Fruit fly (Drosophila melanogaster) S2 (cell line): Measurements from ENCODE around the gene Gr77a.

Experiments used
- CG8478 ChIP-seq: fragments of >200 bp; optimal IDR thresholded peaks from 2 replicates; lab custom pipeline; 2018
- CTCF ChIP-seq, 2 experiments: fragments of >200 bp; optimal IDR thresholded peaks; 2 replicates each; lab custom pipeline; 2018

The Gr77a gene

dm6 chr3L:20713800-20714199 is 25.4 kb downstream of the Gr77a start, which contains the start of gene CG34260:
TSS of gene CG34260 (plus strand) at chr3L:20714100.
- TF ChIP-seq CG8478 (lab: Kevin White, UChicago) (no peak), CTCF (optimal IDR thresholded peaks at IDR 0.05; lab: Kevin White, UChicago) (no peak)

dm6 chr3L:20711397-20711796 is 27.8 kb downstream of the Gr77a start:
- TF ChIP-seq CG8478 (lab: Kevin White, UChicago) (no peak), CTCF (optimal IDR thresholded peaks at IDR 0.05; lab: Kevin White, UChicago) (peak; percentile 84 to 95)

- TF ChIP-seq CTCF (optimal IDR thresholded peaks at IDR 0.05; lab: Kevin White, UChicago) = no peak
- no peak for TF ChIP-seq CG8478 (lab: Kevin White, UChicago)
Observed at dm6 chr3L:20710475-20711177, 28.6 kb downstream of the Gr77a start.

dm6 chr3L:20707217-20707616 is 32.0 kb downstream of the Gr77a start:
- TF ChIP-seq CTCF (optimal IDR thresholded peaks at IDR 0.05; lab: Kevin White, UChicago) (no peak), CG8478 (lab: Kevin White, UChicago) (no peak)

dm6 chr3L:20700660-20701059 is 38.6 kb downstream of the Gr77a start:
- no peak for TF ChIP-seq CTCF (optimal IDR thresholded peaks at IDR 0.05; lab: Kevin White, UChicago)
- no peak for TF ChIP-seq CG8478 (lab: Kevin White, UChicago)

dm6 chr3L:20697166-20697791 is 42.0 kb downstream of the Gr77a start:
- no peak for TF ChIP-seq CTCF (optimal IDR thresholded peaks at IDR 0.05; lab: Kevin White, UChicago)
- no peak for TF ChIP-seq CG8478 (lab: Kevin White, UChicago)

dm6 chr3L:20696494-20696893 is 42.7 kb downstream of the Gr77a start:
- TF ChIP-seq CTCF (optimal IDR thresholded peaks at IDR 0.05; lab: Kevin White, UChicago) (no peak), CG8478 (lab: Kevin White, UChicago) (no peak)

- no peak for TF ChIP-seq CTCF (optimal IDR thresholded peaks at IDR 0.05; lab: Kevin White, UChicago)
- TF ChIP-seq CG8478 (lab: Kevin White, UChicago) = no peak
Observed at dm6 chr3L:20695328-20695822, 43.9 kb downstream of the Gr77a start, which contains the start of gene kni. TSS of gene kni (minus strand) at chr3L:20695378.

- TF ChIP-seq CG8478 (lab: Kevin White, UChicago) = no peak
- TF ChIP-seq CTCF (optimal IDR thresholded peaks at IDR 0.05; lab: Kevin White, UChicago) = no peak
Observed at dm6 chr3L:20694584-20694983, 44.6 kb downstream of the Gr77a start.

dm6 chr3L:20692516-20692915 is 46.7 kb downstream of the Gr77a start:
- peak in 1 of 2 experiments; percentile 17 for TF ChIP-seq CTCF (optimal IDR thresholded peaks at IDR 0.05; lab: Kevin White, UChicago)
- no peak for TF ChIP-seq CG8478 (lab: Kevin White, UChicago)

dm6 chr3L:20690857-20691645 is 48.2 kb downstream of the Gr77a start:
- TF ChIP-seq CG8478 (lab: Kevin White, UChicago) (no peak), CTCF (optimal IDR thresholded peaks at IDR 0.05; lab: Kevin White, UChicago) (no peak)

dm6 chr3L:20690074-20690473 is 49.2 kb downstream of the Gr77a start:
- TF ChIP-seq CTCF (optimal IDR thresholded peaks at IDR 0.05; lab: Kevin White, UChicago) = no peak
- no peak for TF ChIP-seq CG8478 (lab: Kevin White, UChicago)

dm6 chr3L:20688194-20688785 is 50.9 kb downstream of the Gr77a start:
- TF ChIP-seq CG8478 (lab: Kevin White, UChicago) (no peak), CTCF (optimal IDR thresholded peaks at IDR 0.05; lab: Kevin White, UChicago) (no peak)
